Worm (Caenorhabditis elegans): ENCODE data around the gene F55C9.11.

- TF ChIP-seq dao-5 (tag; optimal IDR thresholded peaks at IDR 0.05), result no peak
- no peak for TF ChIP-seq him-1 (tag; optimal IDR thresholded peaks at IDR 0.05)
Measured at ce11 chrV:19293025-19293424, 16.5 kb downstream of the F55C9.11 start, which contains the start of gene F55C9.5.
